Fruit fly (Drosophila melanogaster) Kc167 (cell line): ENCODE data around the gene glob1.

ENCODE experiments used
- Myc ChIP-seq: fragments of >200 bp; optimal IDR thresholded peaks from 2 replicates; lab custom pipeline; 2017; ENCODE audit warnings: missing external identifiers
- Sin3A ChIP-seq: fragments of >200 bp; optimal IDR thresholded peaks from 2 replicates; lab custom pipeline; 2018; ENCODE audit warnings: missing external identifiers
- h ChIP-seq: fragments of >200 bp; optimal IDR thresholded peaks from 3 replicates; lab custom pipeline; 2018; ENCODE audit warnings: missing external identifiers
- insv ChIP-seq: fragments of >200 bp; optimal IDR thresholded peaks from 3 replicates; lab custom pipeline; 2018; ENCODE audit warnings: missing external identifiers
- psq ChIP-seq: fragments of >200 bp; optimal IDR thresholded peaks from 2 replicates; lab custom pipeline; 2017; ENCODE audit warnings: missing external identifiers
- ttk ChIP-seq: sonication (Bioruptor generic); optimal IDR thresholded peaks from 2 replicates; lab custom pipeline; 2017; ENCODE audit warnings: missing external identifiers

glob1 gene

dm6 chr3R:15891188-15891820, 13.1 kb downstream of the glob1 start:
- no peak for TF ChIP-seq Sin3A (lab: Kevin White, UChicago)
- TF ChIP-seq ttk: no peak
- TF ChIP-seq Myc (lab: Kevin White, UChicago): no peak
- no peak for TF ChIP-seq insv (lab: Kevin White, UChicago)
- no peak for TF ChIP-seq psq (lab: Kevin White, UChicago)

- no peak for TF ChIP-seq Myc (lab: Kevin White, UChicago)
- TF ChIP-seq Sin3A (lab: Kevin White, UChicago): no peak
- no peak for TF ChIP-seq psq (lab: Kevin White, UChicago)
- TF ChIP-seq insv (lab: Kevin White, UChicago): no peak
- TF ChIP-seq h: no peak
- TF ChIP-seq ttk: no peak
These were observed 28.8 kb downstream of the glob1 start, which contains the start of gene CG31183 for dm6 chr3R:15875611-15876010. Gene CG31183, minus strand, starts transcription at chr3R:15875939.

- TF ChIP-seq psq (lab: Kevin White, UChicago) (no peak), Myc (lab: Kevin White, UChicago) (no peak), insv (lab: Kevin White, UChicago) (no peak), ttk (no peak), Sin3A (lab: Kevin White, UChicago) (no peak), h (no peak)
These were observed 31.5 kb downstream of the glob1 start for dm6 chr3R:15872829-15873440.

- TF ChIP-seq insv (lab: Kevin White, UChicago) (no peak), h (no peak), psq (lab: Kevin White, UChicago) (no peak), Myc (lab: Kevin White, UChicago) (no peak), Sin3A (lab: Kevin White, UChicago) (no peak), ttk (no peak)
These were observed 44.5 kb downstream of the glob1 start, which contains the start of gene CG9632 for dm6 chr3R:15859896-15860295. Gene CG9632, plus strand, starts transcription at chr3R:15860196.

dm6 chr3R:15857189-15857767, 47.2 kb downstream of the glob1 start, which contains the start of gene Hmt-1:
Gene Hmt-1, minus strand, starts transcription at chr3R:15857470.
- TF ChIP-seq Myc (lab: Kevin White, UChicago) (no peak), ttk (no peak), psq (lab: Kevin White, UChicago) (no peak), h (no peak), Sin3A (lab: Kevin White, UChicago) (no peak), insv (lab: Kevin White, UChicago) (no peak)

dm6 chr3R:15853347-15853746, 51.1 kb downstream of the glob1 start, which contains the start of gene cv-d:
Gene cv-d, minus strand, starts transcription at chr3R:15853581.
- TF ChIP-seq h: no peak
- no peak for TF ChIP-seq ttk
- no peak for TF ChIP-seq insv (lab: Kevin White, UChicago)
- TF ChIP-seq psq (lab: Kevin White, UChicago): no peak
- no peak for TF ChIP-seq Sin3A (lab: Kevin White, UChicago)
- TF ChIP-seq Myc (lab: Kevin White, UChicago): no peak

- TF ChIP-seq insv (lab: Kevin White, UChicago): no peak
- no peak for TF ChIP-seq ttk
- TF ChIP-seq Sin3A (lab: Kevin White, UChicago): no peak
- no peak for TF ChIP-seq psq (lab: Kevin White, UChicago)
- TF ChIP-seq h: no peak
- no peak for TF ChIP-seq Myc (lab: Kevin White, UChicago)
These were observed 52.5 kb downstream of the glob1 start for dm6 chr3R:15851912-15852311.
